Worm (Caenorhabditis elegans) whole organism, late embryonic: ENCODE data around the gene T08B6.1.

ENCODE experiments used
- C08G9.2 ChIP-seq: sonication (generic microtip); optimal IDR thresholded peaks from 2 replicates; lab custom pipeline; 2016; ENCODE audit warnings: mild to moderate bottlenecking, missing genetic modification characterization, moderate library complexity, missing compliant biosample characterization
- C38D4.7 ChIP-seq: fragments of 200-800 bp; sonication (Bioruptor generic); optimal IDR thresholded peaks from 2 replicates; lab custom pipeline; 2018; ENCODE audit warnings: mild to moderate bottlenecking, missing genetic modification characterization, moderate library complexity, missing compliant biosample characterization
- K02D7.2 ChIP-seq: sonication (generic microtip); optimal IDR thresholded peaks from 2 replicates; lab custom pipeline; 2017; ENCODE audit warnings: mild to moderate bottlenecking, missing genetic modification characterization, missing compliant biosample characterization
- K09A11.1 ChIP-seq: sonication (generic microtip); optimal IDR thresholded peaks from 2 replicates; lab custom pipeline; 2017; ENCODE audit warnings: antibody characterized with exemption, mild to moderate bottlenecking, missing genetic modification characterization, missing compliant biosample characterization; ENCODE audit not compliant: insufficient read depth
- Y22D7AL.16 ChIP-seq: sonication (generic microtip); optimal IDR thresholded peaks from 2 replicates; lab custom pipeline; 2016; ENCODE audit warnings: missing genetic modification characterization, missing compliant biosample characterization
- ceh-14 ChIP-seq: sonication (generic microtip); optimal IDR thresholded peaks from 2 replicates; lab custom pipeline; 2016; ENCODE audit warnings: missing genotype, missing genetic modification characterization, missing compliant biosample characterization
- ceh-18 ChIP-seq: sonication (generic microtip); optimal IDR thresholded peaks from 2 replicates; lab custom pipeline; 2016; ENCODE audit warnings: missing genetic modification characterization, missing compliant biosample characterization
- ceh-19 ChIP-seq: fragments of 200-800 bp; sonication (Bioruptor generic); optimal IDR thresholded peaks from 2 replicates; lab custom pipeline; 2018; ENCODE audit warnings: mild to moderate bottlenecking, missing genetic modification characterization, missing compliant biosample characterization
- ceh-22 ChIP-seq: sonication (generic microtip); optimal IDR thresholded peaks from 2 replicates; lab custom pipeline; 2017; ENCODE audit warnings: missing biosample characterization, missing genetic modification characterization
- ceh-31 ChIP-seq: sonication (generic microtip); optimal IDR thresholded peaks from 2 replicates; lab custom pipeline; 2016; ENCODE audit warnings: missing genetic modification characterization, missing compliant biosample characterization
- ceh-34 ChIP-seq: sonication (generic microtip); optimal IDR thresholded peaks from 2 replicates; lab custom pipeline; 2016; ENCODE audit warnings: mild to moderate bottlenecking, missing genetic modification characterization, missing compliant biosample characterization
- ceh-45 ChIP-seq: fragments of 200-800 bp; sonication (Bioruptor generic); IDR thresholded peaks from 2 replicates; pipeline ENCODE4 v1.3.6; 2022; ENCODE audit warnings: missing genetic modification reagents, missing genetic modification characterization, missing compliant biosample characterization
- ceh-48 ChIP-seq: sonication (generic microtip); optimal IDR thresholded peaks from 2 replicates; lab custom pipeline; 2016; ENCODE audit warnings: missing genetic modification characterization, inconsistent platforms, missing compliant biosample characterization
- ceh-6 ChIP-seq: fragments of 200-800 bp; sonication (Bioruptor generic); optimal IDR thresholded peaks from 2 replicates; lab custom pipeline; 2018; ENCODE audit warnings: mild to moderate bottlenecking, missing genetic modification characterization, missing compliant biosample characterization
- che-1 ChIP-seq: sonication (generic microtip); optimal IDR thresholded peaks from 2 replicates; lab custom pipeline; 2016; ENCODE audit warnings: mild to moderate bottlenecking, missing genetic modification characterization, missing compliant biosample characterization
- elt-2 ChIP-seq: sonication (generic microtip); optimal IDR thresholded peaks from 2 replicates; lab custom pipeline; 2016; ENCODE audit warnings: missing genetic modification reagents, missing genetic modification characterization, missing compliant biosample characterization
- elt-4 ChIP-seq: sonication (generic microtip); optimal IDR thresholded peaks from 2 replicates; lab custom pipeline; 2016; ENCODE audit warnings: missing genetic modification characterization, missing compliant biosample characterization
- eyg-1 ChIP-seq: sonication (generic microtip); optimal IDR thresholded peaks from 2 replicates; lab custom pipeline; 2016; ENCODE audit warnings: missing genotype, missing genetic modification characterization, missing compliant biosample characterization
- fax-1 ChIP-seq: sonication (generic microtip); optimal IDR thresholded peaks from 2 replicates; lab custom pipeline; 2016; ENCODE audit warnings: missing genotype, missing genetic modification characterization, missing compliant biosample characterization
- fkh-10 ChIP-seq: fragments of 150-350 bp; optimal IDR thresholded peaks from 2 replicates; lab custom pipeline; 2014; ENCODE audit warnings: missing biosample characterization, missing genetic modification reagents, missing genetic modification characterization
- gmeb-2 ChIP-seq: sonication (generic microtip); optimal IDR thresholded peaks from 2 replicates; lab custom pipeline; 2016; ENCODE audit warnings: missing genetic modification characterization, inconsistent platforms, missing compliant biosample characterization
- hlh-13 ChIP-seq: fragments of 200-800 bp; sonication (Bioruptor generic); optimal IDR thresholded peaks from 2 replicates; lab custom pipeline; 2018; ENCODE audit warnings: mild to moderate bottlenecking, missing genetic modification characterization, missing compliant biosample characterization
- lim-6 ChIP-seq: sonication (generic microtip); optimal IDR thresholded peaks from 2 replicates; lab custom pipeline; 2016; ENCODE audit warnings: missing genetic modification characterization, missing compliant biosample characterization
- lin-11 ChIP-seq: fragments of 200-800 bp; sonication (Bioruptor generic); optimal IDR thresholded peaks from 2 replicates; lab custom pipeline; 2018; ENCODE audit warnings: mild to moderate bottlenecking, missing genetic modification characterization, missing compliant biosample characterization
- madf-2 ChIP-seq: sonication (generic microtip); optimal IDR thresholded peaks from 2 replicates; lab custom pipeline; 2017; ENCODE audit warnings: missing genetic modification characterization, missing compliant biosample characterization
- nfya-1 ChIP-seq: sonication (generic microtip); optimal IDR thresholded peaks from 2 replicates; lab custom pipeline; 2017; ENCODE audit warnings: missing genetic modification characterization, mild to moderate bottlenecking, missing compliant biosample characterization, antibody characterized with exemption, moderate library complexity
- nhr-11 ChIP-seq: fragments of 150-350 bp; optimal IDR thresholded peaks from 2 replicates; lab custom pipeline; 2014; ENCODE audit warnings: missing biosample characterization, missing genetic modification characterization
- npax-4 ChIP-seq: sonication (generic microtip); optimal IDR thresholded peaks from 2 replicates; lab custom pipeline; 2016; ENCODE audit warnings: missing genetic modification characterization, missing compliant biosample characterization
- pag-3 ChIP-seq: sonication (generic microtip); optimal IDR thresholded peaks from 2 replicates; lab custom pipeline; 2016; ENCODE audit warnings: missing compliant biosample characterization, missing genetic modification characterization, borderline replicate concordance
- pax-1 ChIP-seq: fragments of 150-350 bp; optimal IDR thresholded peaks from 2 replicates; lab custom pipeline; 2014; ENCODE audit warnings: missing biosample characterization, missing genetic modification characterization
- pha-4 ChIP-seq: fragments of 150-350 bp; optimal IDR thresholded peaks from 2 replicates; lab custom pipeline; 2018; ENCODE audit warnings: missing biosample characterization, missing genetic modification reagents, missing genetic modification characterization
- pqm-1 ChIP-seq: sonication (generic microtip); optimal IDR thresholded peaks from 2 replicates; lab custom pipeline; 2016; ENCODE audit warnings: missing genetic modification characterization, missing compliant biosample characterization
- ref-2 ChIP-seq: sonication (generic microtip); optimal IDR thresholded peaks from 2 replicates; lab custom pipeline; 2016; ENCODE audit warnings: missing genetic modification characterization, missing compliant biosample characterization
- rnt-1 ChIP-seq: sonication (generic microtip); optimal IDR thresholded peaks from 2 replicates; lab custom pipeline; 2016; ENCODE audit warnings: missing genetic modification characterization, missing compliant biosample characterization
- sox-4 ChIP-seq: sonication (generic microtip); optimal IDR thresholded peaks from 2 replicates; lab custom pipeline; 2017; ENCODE audit warnings: mild to moderate bottlenecking, missing genetic modification characterization, inconsistent platforms, missing compliant biosample characterization
- tbx-7 ChIP-seq: sonication (generic microtip); optimal IDR thresholded peaks from 2 replicates; lab custom pipeline; 2016; ENCODE audit warnings: missing genotype, missing genetic modification characterization, missing compliant biosample characterization
- unc-3 ChIP-seq, 2 experiments: fragments of 200-800 bp in 1 of 2; sonication (Bioruptor generic) in 1 of 2; sonication (generic microtip) in 1 of 2; conservative IDR thresholded peaks in 1 of 2; optimal IDR thresholded peaks in 1 of 2; 2 replicates each; pipeline versions ENCODE4 v1.3.6 to Lab custom; 2016 to 2022; ENCODE audit warnings: missing compliant biosample characterization in 2 of 2, missing genetic modification characterization in 2 of 2, missing genetic modification reagents in 1 of 2
- unc-55 ChIP-seq: sonication (generic microtip); optimal IDR thresholded peaks from 2 replicates; lab custom pipeline; 2017; ENCODE audit warnings: missing biosample characterization, missing genetic modification reagents, missing genetic modification characterization
- unc-86 ChIP-seq: sonication (generic microtip); optimal IDR thresholded peaks from 2 replicates; lab custom pipeline; 2016; ENCODE audit warnings: missing genetic modification characterization, missing compliant biosample characterization
- zip-5 ChIP-seq: sonication (generic microtip); optimal IDR thresholded peaks from 2 replicates; lab custom pipeline; 2016; ENCODE audit warnings: missing genetic modification characterization, missing compliant biosample characterization
- ztf-16 ChIP-seq: sonication (generic microtip); optimal IDR thresholded peaks from 2 replicates; lab custom pipeline; 2017; ENCODE audit warnings: missing genetic modification characterization, missing compliant biosample characterization

The T08B6.1 gene

DNA sequence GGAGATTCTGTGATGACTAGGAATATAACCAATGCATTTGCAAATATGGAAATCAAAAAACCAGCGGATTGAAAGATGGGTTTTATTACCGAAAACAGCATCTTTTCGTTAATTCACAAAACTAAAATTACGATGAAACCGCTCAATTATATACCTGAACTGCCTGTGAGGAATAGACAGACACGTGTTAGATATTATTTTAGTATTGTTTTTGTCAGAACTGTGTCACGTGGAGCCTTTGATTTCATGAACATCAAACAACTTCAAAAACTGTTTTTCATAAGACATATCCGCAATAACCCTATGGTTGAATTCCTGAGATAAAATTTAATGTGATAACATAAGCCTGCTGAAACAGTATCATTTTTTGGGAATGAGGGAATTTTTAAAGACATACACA is 16.8 kb upstream of the T08B6.1 start, which contains the start of gene str-161:
TSS of gene str-161 (minus strand) at position 101 of the 400 bp plus-strand sequence.
- TF ChIP-seq gmeb-2 (tag; lab: Kevin White, UChicago) = no peak
- no peak for TF ChIP-seq hlh-13 (GFP tag; lab: Kevin White, UChicago)
- no peak for TF ChIP-seq che-1 (tag; lab: Kevin White, UChicago)
- no peak for TF ChIP-seq sox-4 (tag; lab: Kevin White, UChicago)
- no peak for TF ChIP-seq zip-5
- TF ChIP-seq pqm-1 (tag; lab: Kevin White, UChicago) = no peak
- no peak for TF ChIP-seq fax-1
- TF ChIP-seq ref-2 (tag; lab: Kevin White, UChicago) = no peak
- no peak for TF ChIP-seq tbx-7 (tag; lab: Kevin White, UChicago)
- TF ChIP-seq rnt-1 = no peak
- TF ChIP-seq nfya-1 (tag; lab: Kevin White, UChicago) = no peak
- TF ChIP-seq nhr-11 (tag; lab: Kevin White, UChicago) = no peak
- TF ChIP-seq pax-1 (tag; lab: Kevin White, UChicago) = no peak
- TF ChIP-seq eyg-1 = no peak
- no peak for TF ChIP-seq pha-4 (tag; lab: Kevin White, UChicago)

DNA sequence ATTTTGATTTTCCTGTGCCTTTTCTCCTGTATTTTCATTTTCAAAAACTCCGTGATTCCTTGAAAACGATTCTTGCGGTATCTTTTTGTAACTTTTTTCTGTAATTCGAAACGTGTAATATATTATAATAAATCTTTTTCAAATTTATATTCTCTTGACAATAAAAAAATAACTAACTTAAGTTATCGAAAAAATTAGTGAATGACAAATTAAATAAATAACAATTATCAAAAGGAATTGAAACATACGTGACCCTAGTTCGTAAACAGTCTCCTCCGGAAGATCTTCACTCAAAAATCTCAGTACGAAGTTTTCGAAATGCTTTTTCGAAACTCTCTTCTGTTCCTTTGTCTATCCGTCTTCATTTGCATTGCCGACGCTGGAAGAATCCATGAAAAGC is 3.4 kb upstream of the T08B6.1 start, which contains the start of gene T08B6.9:
TSS of gene T08B6.9 (plus strand) at position 301 of the 400 bp plus-strand sequence.
- TF ChIP-seq lin-11 (no peak), ceh-34 (no peak), ceh-18 (tag; lab: Kevin White, UChicago) (no peak), ceh-48 (tag; lab: Kevin White, UChicago) (no peak), tbx-7 (tag; lab: Kevin White, UChicago) (no peak), madf-2 (no peak), ceh-19 (GFP tag; lab: Kevin White, UChicago) (no peak), unc-86 (tag; lab: Kevin White, UChicago) (no peak), elt-4 (tag; lab: Kevin White, UChicago) (no peak), ztf-16 (tag; lab: Kevin White, UChicago) (no peak), zip-5 (no peak), fkh-10 (GFP tag; lab: Kevin White, UChicago) (no peak), nhr-11 (tag; lab: Kevin White, UChicago) (no peak), K02D7.2 (tag; lab: Kevin White, UChicago) (no peak), npax-4 (tag; lab: Kevin White, UChicago) (no peak), pag-3 (no peak), pax-1 (tag; lab: Kevin White, UChicago) (no peak), unc-3 (GFP tag; conservative IDR thresholded peaks at IDR 0.05; lab: Robert Waterston, UW) (no peak), unc-3 (tag; optimal IDR thresholded peaks at IDR 0.05; lab: Kevin White, UChicago) (no peak)

DNA sequence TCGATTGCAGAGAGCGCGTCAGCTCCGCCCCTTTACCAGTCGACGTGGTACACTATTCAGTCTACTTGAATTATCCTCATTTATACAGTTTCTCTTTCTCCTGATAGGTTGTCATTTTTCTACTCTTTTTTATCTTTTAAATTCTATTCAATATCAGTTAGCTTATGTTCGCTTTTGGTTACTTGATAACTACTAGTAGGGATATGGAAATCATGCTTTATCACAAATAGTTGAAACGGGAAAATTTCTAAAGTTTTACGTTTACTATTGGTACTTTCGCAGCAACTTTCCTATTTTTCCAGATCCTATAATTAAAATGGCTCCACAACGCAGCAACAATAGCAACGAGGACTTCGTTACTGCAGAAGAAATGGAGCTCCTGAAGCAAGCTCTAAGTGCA is 2.5 kb upstream of the T08B6.1 start, which contains the start of gene sgnh-1:
TSS of gene sgnh-1 (plus strand) at position 301 of the 400 bp plus-strand sequence.
- TF ChIP-seq madf-2 (no peak), ceh-31 (tag; lab: Kevin White, UChicago) (no peak), ceh-48 (tag; lab: Kevin White, UChicago) (no peak), K09A11.1 (tag; lab: Kevin White, UChicago) (no peak), nfya-1 (tag; lab: Kevin White, UChicago) (no peak)

DNA sequence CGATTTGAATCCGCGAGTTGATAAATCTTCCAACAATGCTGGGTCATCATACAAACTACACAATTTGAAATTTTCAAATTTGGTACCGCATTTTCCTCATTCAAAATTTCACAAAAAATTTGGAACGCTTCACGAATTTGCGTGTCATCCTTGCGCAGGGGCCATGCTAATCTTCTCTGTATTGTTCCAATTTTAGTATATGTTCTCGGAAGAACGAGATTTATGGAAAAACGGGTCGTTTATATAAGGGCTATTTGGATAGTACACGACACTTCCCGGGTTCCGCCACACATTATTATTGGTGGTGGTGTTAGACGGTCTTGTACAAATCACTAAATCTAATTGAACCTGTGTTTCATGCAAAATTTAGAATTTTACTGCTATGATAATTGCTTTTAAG is 1.7 kb downstream of the T08B6.1 start:
- TF ChIP-seq lim-6 (no peak), C38D4.7 (GFP tag; lab: Kevin White, UChicago) (no peak)

DNA sequence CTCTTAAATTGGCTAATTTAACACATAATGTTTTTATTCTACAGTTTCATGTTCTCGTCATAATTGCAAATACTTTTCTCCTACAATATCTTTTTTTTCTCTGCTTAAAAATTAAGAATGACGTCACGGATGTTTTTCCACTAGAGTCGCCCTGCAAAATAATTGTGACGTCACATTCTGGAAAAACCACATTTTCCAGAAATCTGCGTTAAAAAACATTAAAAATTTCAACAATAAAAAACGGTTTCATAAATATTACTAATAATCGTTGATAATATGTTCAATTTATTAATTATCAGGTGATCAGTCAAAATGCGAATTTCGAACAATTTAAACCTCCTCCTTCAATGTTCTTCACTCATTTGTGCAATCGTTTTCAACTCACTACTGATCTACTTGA is 3.2 kb downstream of the T08B6.1 start, which contains the start of gene str-166:
TSS of gene str-166 (plus strand) at position 301 of the 400 bp plus-strand sequence.
- TF ChIP-seq lim-6 (no peak), sox-4 (tag; lab: Kevin White, UChicago) (no peak), rnt-1 (no peak), ceh-6 (no peak), ceh-31 (tag; lab: Kevin White, UChicago) (no peak), pqm-1 (tag; lab: Kevin White, UChicago) (no peak), ceh-22 (tag; lab: Kevin White, UChicago) (no peak), che-1 (tag; lab: Kevin White, UChicago) (no peak), ceh-14 (tag; lab: Kevin White, UChicago) (no peak), madf-2 (no peak), Y22D7AL.16 (tag; lab: Kevin White, UChicago) (no peak), pha-4 (tag; lab: Kevin White, UChicago) (no peak), elt-2 (no peak), C08G9.2 (tag; lab: Kevin White, UChicago) (no peak), unc-55 (GFP tag; lab: Kevin White, UChicago) (no peak), pag-3 (no peak), ceh-45 (GFP tag; lab: Robert Waterston, UW) (no peak), eyg-1 (no peak)
